Fruit fly (Drosophila melanogaster) whole organism, adult: Measurements from ENCODE around the gene Iru.
A peak's percentile ranks its signal among the peaks of the same experiment; 100 is the strongest.

Experiments
- CG11617 ChIP-seq: fragments of 200-800 bp; sonication (Bioruptor generic); optimal IDR thresholded peaks from 2 replicates; lab custom pipeline; 2017; ENCODE audit warnings: mild to moderate bottlenecking, missing biosample characterization, missing genetic modification reagents, missing genetic modification characterization
- CG12768 ChIP-seq: fragments of 200-800 bp; sonication (Bioruptor generic); optimal IDR thresholded peaks from 2 replicates; lab custom pipeline; 2017; ENCODE audit warnings: missing biosample characterization, missing genetic modification characterization, mild to moderate bottlenecking, moderate library complexity, missing genetic modification reagents
- CG14711 ChIP-seq: fragments of 200-800 bp; sonication (Bioruptor generic); optimal IDR thresholded peaks from 2 replicates; lab custom pipeline; 2018; ENCODE audit warnings: missing biosample characterization, mild to moderate bottlenecking, missing genetic modification characterization, moderate library complexity
- CG1620 ChIP-seq: fragments of 200-800 bp; sonication (Bioruptor generic); optimal IDR thresholded peaks from 2 replicates; lab custom pipeline; 2016; ENCODE audit warnings: missing biosample characterization, missing genetic modification characterization
- CG33017 ChIP-seq: fragments of 200-800 bp; sonication (Bioruptor generic); optimal IDR thresholded peaks from 2 replicates; lab custom pipeline; 2018; ENCODE audit warnings: missing biosample characterization, mild to moderate bottlenecking, missing genetic modification characterization, moderate library complexity
- CG5204 ChIP-seq: fragments of 200-800 bp; sonication (Bioruptor generic); optimal IDR thresholded peaks from 2 replicates; lab custom pipeline; 2016; ENCODE audit warnings: missing biosample characterization, missing genetic modification characterization
- CG7045 ChIP-seq: fragments of 200-800 bp; sonication (Bioruptor generic); optimal IDR thresholded peaks from 2 replicates; lab custom pipeline; 2017; ENCODE audit warnings: missing biosample characterization, mild to moderate bottlenecking, missing genetic modification characterization
- CG7101 ChIP-seq: fragments of 200-800 bp; sonication (Bioruptor generic); optimal IDR thresholded peaks from 2 replicates; lab custom pipeline; 2018; ENCODE audit warnings: missing biosample characterization, mild to moderate bottlenecking, missing genetic modification characterization, moderate library complexity
- Clk ChIP-seq: fragments of 200-800 bp; sonication (Bioruptor generic); optimal IDR thresholded peaks from 2 replicates; lab custom pipeline; 2017; ENCODE audit warnings: missing biosample characterization, missing genetic modification characterization
- Crg-1 ChIP-seq: fragments of 200-800 bp; sonication (Bioruptor generic); optimal IDR thresholded peaks from 2 replicates; lab custom pipeline; 2016; ENCODE audit warnings: missing biosample characterization, missing genetic modification characterization
- Hr96 ChIP-seq: fragments of 200-800 bp; sonication (Bioruptor generic); optimal IDR thresholded peaks from 2 replicates; lab custom pipeline; 2016; ENCODE audit warnings: missing biosample characterization, missing genetic modification characterization
- Mnt ChIP-seq: fragments of 200-800 bp; sonication (Bioruptor generic); optimal IDR thresholded peaks from 2 replicates; lab custom pipeline; 2016; ENCODE audit warnings: missing biosample characterization, mild to moderate bottlenecking, missing genetic modification characterization
- bab1 ChIP-seq: fragments of 200-800 bp; sonication (Bioruptor generic); optimal IDR thresholded peaks from 3 replicates; lab custom pipeline; 2019; ENCODE audit warnings: missing biosample characterization, mild to moderate bottlenecking, missing genetic modification characterization, moderate library complexity
- cic ChIP-seq: fragments of 200-800 bp; sonication (Bioruptor generic); optimal IDR thresholded peaks from 2 replicates; lab custom pipeline; 2017; ENCODE audit warnings: missing biosample characterization, mild to moderate bottlenecking, missing genetic modification characterization, moderate library complexity
- cnc ChIP-seq, 2 experiments: fragments of >200 bp; optimal IDR thresholded peaks; 2 replicates each; lab custom pipeline; 2017
- kay ChIP-seq: fragments of 200-800 bp; sonication (Bioruptor generic); peaks from one replicate; lab custom pipeline; 2016; ENCODE audit warnings: missing biosample characterization, missing genetic modification characterization, borderline replicate concordance
- ovo ChIP-seq: fragments of 200-800 bp; sonication (Bioruptor generic); optimal IDR thresholded peaks from 2 replicates; lab custom pipeline; 2016; ENCODE audit warnings: missing biosample characterization, missing genetic modification characterization
- pad ChIP-seq: fragments of 200-800 bp; sonication (Bioruptor generic); optimal IDR thresholded peaks from 3 replicates; lab custom pipeline; 2017; ENCODE audit warnings: missing biosample characterization, missing genetic modification characterization, mild to moderate bottlenecking, moderate library complexity, missing genetic modification reagents
- tj ChIP-seq: fragments of 200-800 bp; sonication (Bioruptor generic); optimal IDR thresholded peaks from 3 replicates; lab custom pipeline; 2017; ENCODE audit warnings: missing biosample characterization, mild to moderate bottlenecking, missing genetic modification characterization, moderate library complexity
- toe ChIP-seq: fragments of 200-800 bp; sonication (Bioruptor generic); optimal IDR thresholded peaks from 2 replicates; lab custom pipeline; 2016; ENCODE audit warnings: missing biosample characterization, missing genetic modification characterization

Iru gene

DNA sequence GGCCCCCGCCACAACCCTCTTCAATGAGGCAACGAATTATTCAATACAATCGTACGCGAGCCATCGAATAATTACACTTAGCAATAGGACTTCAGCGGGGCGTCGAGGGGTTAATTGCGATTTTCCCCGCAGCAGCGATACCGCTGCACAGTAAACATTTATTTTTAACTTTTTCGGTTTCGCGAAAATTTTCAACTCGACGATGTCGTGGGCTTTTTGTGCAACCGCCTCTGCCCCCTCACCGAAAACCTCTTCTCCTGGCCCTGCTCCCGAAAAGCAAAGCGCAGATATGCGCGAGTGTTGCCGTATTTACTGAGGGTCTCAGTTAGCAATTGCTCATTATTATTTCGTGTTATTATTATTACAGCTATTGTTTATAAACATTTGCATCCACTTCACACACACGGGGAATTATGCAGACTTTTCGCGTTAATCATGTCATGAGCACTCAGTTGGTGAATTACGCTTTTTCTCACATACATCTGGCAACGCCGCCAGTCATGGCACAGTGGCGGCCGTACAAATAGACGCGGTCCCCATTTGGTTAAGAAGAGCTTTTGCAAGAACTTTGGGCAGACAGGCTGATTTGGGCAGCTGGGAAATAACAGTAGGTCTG lies 7.6 kb downstream of the Iru start:
- TF ChIP-seq toe (GFP tag; lab: Kevin White, UChicago) (no peak), CG11617 (GFP tag; lab: Kevin White, UChicago) (peak; percentile 82), CG14711 (tag; lab: Kevin White, UChicago) (peak; percentile 43), CG5204 (no peak), bab1 (GFP tag; lab: Kevin White, UChicago) (peak; percentile 71), Crg-1 (peak; percentile 76), Clk (GFP tag; lab: Kevin White, UChicago) (peak; percentile 61), kay (GFP tag; lab: Kevin White, UChicago) (no peak), pad (GFP tag; lab: Kevin White, UChicago) (peak; percentile 93), tj (GFP tag; lab: Kevin White, UChicago) (peak; percentile 62), Hr96 (no peak), Mnt (GFP tag; lab: Kevin White, UChicago) (peak; percentile 84), cic (GFP tag; lab: Kevin White, UChicago) (peak; percentile 74), ovo (GFP tag; lab: Kevin White, UChicago) (no peak), CG12768 (GFP tag; lab: Kevin White, UChicago) (peak; percentile 18), CG33017 (tag; lab: Kevin White, UChicago) (peak; percentile 55), CG7045 (GFP tag; lab: Kevin White, UChicago) (peak; percentile 50), cnc (optimal IDR thresholded peaks at IDR 0.05; lab: Kevin White, UChicago) (no peak), CG1620 (GFP tag; lab: Kevin White, UChicago) (peak; percentile 61), CG7101 (tag; lab: Kevin White, UChicago) (peak; percentile 49)

DNA sequence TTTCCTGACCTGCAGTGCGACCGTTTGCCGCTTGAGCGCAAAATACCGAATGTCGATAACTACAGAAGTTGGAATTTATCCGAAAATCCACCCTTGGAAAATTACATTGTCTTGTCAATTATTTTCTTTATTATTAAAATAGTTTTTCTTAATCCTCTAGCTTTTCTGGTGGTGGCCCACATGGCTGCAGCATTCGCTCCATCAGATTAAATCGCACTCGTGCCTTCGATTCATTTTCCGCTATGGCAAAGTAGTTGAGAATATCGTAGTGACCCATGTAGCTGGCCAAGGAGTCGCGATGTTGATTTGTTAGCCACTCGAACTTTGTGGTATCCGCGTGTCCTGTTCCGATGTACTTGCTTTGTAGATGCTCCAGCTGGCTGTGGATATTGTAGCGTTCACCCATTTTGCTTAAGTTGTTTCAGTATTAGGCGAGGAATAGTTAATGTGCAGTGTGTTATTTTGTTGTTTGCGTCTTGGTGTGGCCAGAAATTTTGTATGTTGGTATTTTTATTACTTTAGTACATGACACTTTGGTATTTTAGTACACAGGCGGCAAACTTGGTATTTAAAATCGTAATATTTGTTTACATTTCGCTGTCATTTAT lies 8.7 kb downstream of the Iru start, which contains the start of the genes Kcmf1, Sf3b5 and CG11986:
Kcmf1 (minus strand) TSS at position 51 of the 608 bp plus-strand sequence.
Sf3b5 (minus strand) TSS at position 483 of the 608 bp plus-strand sequence.
CG11986 (plus strand) TSS at position 588 of the 608 bp plus-strand sequence.
- TF ChIP-seq CG1620 (GFP tag; lab: Kevin White, UChicago) (no peak), cic (GFP tag; lab: Kevin White, UChicago) (no peak), pad (GFP tag; lab: Kevin White, UChicago) (no peak), CG11617 (GFP tag; lab: Kevin White, UChicago) (no peak), kay (GFP tag; lab: Kevin White, UChicago) (no peak), Crg-1 (no peak), CG7045 (GFP tag; lab: Kevin White, UChicago) (no peak), bab1 (GFP tag; lab: Kevin White, UChicago) (no peak)

DNA sequence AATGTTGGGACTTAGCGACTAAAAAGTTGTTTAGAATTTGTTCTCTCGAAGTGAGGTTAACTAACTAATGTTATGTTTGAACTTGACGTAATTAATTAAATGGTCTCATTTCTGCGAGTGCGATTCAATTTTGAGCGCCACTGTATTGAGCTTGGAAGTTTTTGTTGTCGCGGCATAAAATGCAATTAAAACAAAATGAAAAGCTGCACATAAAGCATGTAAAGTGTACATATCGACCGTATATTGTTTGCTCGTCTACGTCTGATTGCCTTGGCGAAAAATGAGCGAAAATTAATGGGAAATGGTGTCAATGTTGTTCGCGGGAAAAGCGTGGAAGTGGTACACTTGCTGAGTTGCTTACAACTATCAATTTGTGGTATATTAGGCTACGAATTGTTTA lies 10.6 kb downstream of the Iru start:
- TF ChIP-seq bab1 (GFP tag; lab: Kevin White, UChicago) (peak; percentile 17), tj (GFP tag; lab: Kevin White, UChicago) (peak; percentile 95), Crg-1 (no peak), CG14711 (tag; lab: Kevin White, UChicago) (no peak)

DNA sequence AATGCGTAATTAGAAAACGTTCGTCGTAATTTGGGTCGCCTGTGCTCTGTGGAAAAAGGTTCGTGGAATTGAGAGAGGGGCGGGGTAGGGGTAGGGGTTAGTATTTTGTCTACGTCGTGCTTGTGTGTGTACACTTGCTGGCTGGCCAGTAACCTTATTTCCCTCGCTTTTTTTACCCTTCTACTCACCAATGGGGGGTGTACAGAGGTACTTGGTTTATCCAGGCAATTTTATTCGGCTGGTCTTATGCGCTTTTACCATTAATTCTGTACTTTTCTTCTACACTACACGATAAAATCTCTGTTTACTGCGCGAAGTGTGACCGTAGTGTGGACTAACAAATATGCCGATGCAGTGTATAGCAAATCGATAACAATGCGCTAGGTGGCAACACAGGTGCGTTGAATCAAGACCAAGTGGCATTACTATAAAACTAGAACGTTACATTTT lies 13.5 kb downstream of the Iru start, which contains the start of gene tgo:
tgo (minus strand) TSS at position 334 of the 450 bp plus-strand sequence.
- peak; percentile 44 for TF ChIP-seq cic (GFP tag; lab: Kevin White, UChicago)
- peak; percentile 17 for TF ChIP-seq CG11617 (GFP tag; lab: Kevin White, UChicago)
- no peak for TF ChIP-seq ovo (GFP tag; lab: Kevin White, UChicago)
- TF ChIP-seq CG1620 (GFP tag; lab: Kevin White, UChicago): no peak
- TF ChIP-seq pad (GFP tag; lab: Kevin White, UChicago): peak; percentile 16
- TF ChIP-seq CG7101 (tag; lab: Kevin White, UChicago): peak; percentile 2
- no peak for TF ChIP-seq Clk (GFP tag; lab: Kevin White, UChicago)
- TF ChIP-seq Mnt (GFP tag; lab: Kevin White, UChicago): peak; percentile 53
- no peak for TF ChIP-seq toe (GFP tag; lab: Kevin White, UChicago)
- no peak for TF ChIP-seq CG33017 (tag; lab: Kevin White, UChicago)
- TF ChIP-seq Hr96: no peak
- no peak for TF ChIP-seq kay (GFP tag; lab: Kevin White, UChicago)
- peak; percentile 69 for TF ChIP-seq tj (GFP tag; lab: Kevin White, UChicago)
- peak; percentile 14 for TF ChIP-seq Crg-1
- TF ChIP-seq bab1 (GFP tag; lab: Kevin White, UChicago): peak; percentile 65
- no peak for TF ChIP-seq CG5204
- TF ChIP-seq CG7045 (GFP tag; lab: Kevin White, UChicago): no peak
- no peak for TF ChIP-seq CG14711 (tag; lab: Kevin White, UChicago)
- no peak for TF ChIP-seq cnc (optimal IDR thresholded peaks at IDR 0.05; lab: Kevin White, UChicago)
- TF ChIP-seq CG12768 (GFP tag; lab: Kevin White, UChicago): no peak

DNA sequence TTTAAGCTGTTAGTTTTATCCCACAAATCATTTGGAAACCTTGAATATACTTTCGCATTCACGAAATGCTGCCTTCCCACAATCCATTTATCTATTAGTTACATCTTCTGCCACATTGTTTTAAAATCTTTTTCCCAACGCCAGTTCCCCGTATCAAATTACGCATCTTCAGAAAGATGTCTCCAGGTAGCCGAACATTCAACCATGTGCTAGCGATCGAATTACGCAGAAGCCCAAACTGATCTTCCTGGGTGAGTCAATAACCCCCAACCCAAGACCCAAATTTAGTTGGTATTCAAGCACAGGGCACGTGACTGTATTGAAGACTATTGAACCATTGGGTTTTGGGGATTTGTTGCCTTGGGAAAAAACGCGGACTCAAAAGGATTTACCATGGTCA lies 17.7 kb downstream of the Iru start:
- TF ChIP-seq CG14711 (tag; lab: Kevin White, UChicago) (no peak), bab1 (GFP tag; lab: Kevin White, UChicago) (no peak), cnc (optimal IDR thresholded peaks at IDR 0.05; lab: Kevin White, UChicago) (no peak), kay (GFP tag; lab: Kevin White, UChicago) (no peak), pad (GFP tag; lab: Kevin White, UChicago) (no peak), Mnt (GFP tag; lab: Kevin White, UChicago) (no peak), CG1620 (GFP tag; lab: Kevin White, UChicago) (no peak)
